Worm (Caenorhabditis elegans) whole organism, young adult: Measurements from ENCODE around the gene F16B12.1.

ENCODE experiments used
- B0035.1 ChIP-seq: sonication (generic microtip); optimal IDR thresholded peaks from 2 replicates; lab custom pipeline; 2016; ENCODE audit warnings: missing genetic modification characterization, mild to moderate bottlenecking, missing compliant biosample characterization, missing genotype, missing genetic modification reagents
- B0261.1 ChIP-seq: sonication (generic microtip); optimal IDR thresholded peaks from 2 replicates; lab custom pipeline; 2016; ENCODE audit warnings: mild to moderate bottlenecking, missing genetic modification characterization, moderate library complexity, missing compliant biosample characterization
- C06A6.2 ChIP-seq: fragments of 200-800 bp; sonication (Bioruptor generic); conservative IDR thresholded peaks from 2 replicates; pipeline ENCODE4 v1.3.6; 2022; ENCODE audit warnings: missing genetic modification characterization, missing compliant biosample characterization
- D2030.7 ChIP-seq: fragments of 200-800 bp; sonication (Bioruptor generic); IDR thresholded peaks from 2 replicates; pipeline ENCODE4 v1.3.6; 2022; ENCODE audit warnings: missing genetic modification reagents, missing genetic modification characterization, missing compliant biosample characterization
- F23B12.7 ChIP-seq: sonication (generic microtip); optimal IDR thresholded peaks from 2 replicates; lab custom pipeline; 2017; ENCODE audit warnings: missing genetic modification characterization, mild to moderate bottlenecking, missing compliant biosample characterization, antibody characterized with exemption, moderate library complexity; ENCODE audit not compliant: insufficient read depth
- F33H1.4 ChIP-seq: fragments of 200-800 bp; sonication (Bioruptor generic); IDR thresholded peaks from 2 replicates; pipeline ENCODE4 v1.3.6; 2022; ENCODE audit warnings: missing genetic modification reagents, missing genetic modification characterization, missing compliant biosample characterization
- F57A8.1 ChIP-seq: fragments of 200-800 bp; sonication (Bioruptor generic); optimal IDR thresholded peaks from 2 replicates; lab custom pipeline; 2018; ENCODE audit warnings: mild to moderate bottlenecking, missing genetic modification characterization, moderate library complexity, missing compliant biosample characterization
- F57C9.4 ChIP-seq: sonication (generic microtip); optimal IDR thresholded peaks from 2 replicates; lab custom pipeline; 2017; ENCODE audit warnings: mild to moderate bottlenecking, missing genetic modification characterization, missing compliant biosample characterization
- K11D2.4 ChIP-seq: fragments of 200-800 bp; sonication (Bioruptor generic); IDR thresholded peaks from 2 replicates; pipeline ENCODE4 v1.3.6; 2022; ENCODE audit warnings: missing genetic modification reagents, missing genetic modification characterization, missing compliant biosample characterization
- T07F8.4 ChIP-seq: sonication (generic microtip); optimal IDR thresholded peaks from 2 replicates; lab custom pipeline; 2016; ENCODE audit warnings: mild to moderate bottlenecking, missing genetic modification characterization, moderate library complexity, missing compliant biosample characterization
- Y56A3A.18 ChIP-seq: fragments of 200-800 bp; sonication (Bioruptor generic); IDR thresholded peaks from 2 replicates; pipeline ENCODE4 v1.3.6; 2022; ENCODE audit warnings: missing genetic modification reagents, missing genetic modification characterization, missing compliant biosample characterization
- Y67H2A.10 ChIP-seq: fragments of 200-800 bp; sonication (Bioruptor generic); conservative IDR thresholded peaks from 2 replicates; pipeline ENCODE4 v1.3.6; 2022; ENCODE audit warnings: missing genetic modification reagents, missing genetic modification characterization, missing compliant biosample characterization
- ama-1 ChIP-seq, 3 experiments: fragments of 150-350 bp in 1 of 3; sonication (generic microtip) in 2 of 3; optimal IDR thresholded peaks; 2 replicates each; lab custom pipeline; 2014 to 2018; ENCODE audit warnings: missing biosample characterization in 2 of 3, missing genetic modification characterization in 2 of 3, missing genetic modification reagents in 2 of 3
- bed-2 ChIP-seq: fragments of 200-800 bp; sonication (Bioruptor generic); IDR thresholded peaks from 2 replicates; pipeline ENCODE4 v1.3.6; 2022; ENCODE audit warnings: missing genetic modification reagents, missing genetic modification characterization, missing compliant biosample characterization
- ceh-40 ChIP-seq: fragments of 200-800 bp; sonication (Bioruptor generic); IDR thresholded peaks from 2 replicates; pipeline ENCODE4 v1.3.6; 2022; ENCODE audit warnings: missing genetic modification characterization, missing compliant biosample characterization
- die-1 ChIP-seq: sonication (generic microtip); optimal IDR thresholded peaks from 2 replicates; lab custom pipeline; 2016; ENCODE audit warnings: missing genotype, mild to moderate bottlenecking, missing genetic modification characterization, missing compliant biosample characterization
- dpff-1 ChIP-seq: sonication (generic microtip); optimal IDR thresholded peaks from 2 replicates; lab custom pipeline; 2017; ENCODE audit warnings: mild to moderate bottlenecking, missing genetic modification characterization, missing compliant biosample characterization
- dpl-1 ChIP-seq: fragments of 150-350 bp; optimal IDR thresholded peaks from 2 replicates; lab custom pipeline; 2014; ENCODE audit warnings: missing biosample characterization, missing genetic modification reagents, missing genetic modification characterization
- egrh-3 ChIP-seq: fragments of 200-800 bp; sonication (Bioruptor generic); IDR thresholded peaks from 2 replicates; pipeline ENCODE4 v1.3.6; 2022; ENCODE audit warnings: missing genetic modification reagents, missing genetic modification characterization, missing compliant biosample characterization
- him-1 ChIP-seq: sonication (generic microtip); optimal IDR thresholded peaks from 2 replicates; lab custom pipeline; 2016; ENCODE audit warnings: missing genotype, missing genetic modification reagents, missing genetic modification characterization, missing compliant biosample characterization
- hlh-12 ChIP-seq: sonication (generic microtip); optimal IDR thresholded peaks from 2 replicates; lab custom pipeline; 2016; ENCODE audit warnings: missing genetic modification characterization, missing compliant biosample characterization
- hlh-26 ChIP-seq: fragments of 200-800 bp; sonication (Bioruptor generic); conservative IDR thresholded peaks from 2 replicates; pipeline ENCODE4 v1.3.6; 2022; ENCODE audit warnings: missing genetic modification reagents, missing genetic modification characterization, missing compliant biosample characterization
- hmg-20 ChIP-seq: fragments of 200-800 bp; sonication (Bioruptor generic); IDR thresholded peaks from 2 replicates; pipeline ENCODE4 v1.3.6; 2022; ENCODE audit warnings: missing genetic modification reagents, missing genetic modification characterization, missing compliant biosample characterization
- hrde-1 ChIP-seq: sonication (generic microtip); optimal IDR thresholded peaks from 2 replicates; lab custom pipeline; 2016; ENCODE audit warnings: missing genetic modification characterization, mild to moderate bottlenecking, missing compliant biosample characterization, moderate library complexity, missing genotype, missing genetic modification reagents, borderline replicate concordance
- hsf-1 ChIP-seq: fragments of 200-800 bp; sonication (Bioruptor generic); IDR thresholded peaks from 2 replicates; pipeline ENCODE4 v1.3.6; 2022; ENCODE audit warnings: missing genetic modification reagents, missing genetic modification characterization, missing compliant biosample characterization
- lin-26 ChIP-seq: fragments of 200-800 bp; sonication (Bioruptor generic); IDR thresholded peaks from 2 replicates; pipeline ENCODE4 v1.3.6; 2022; ENCODE audit warnings: missing genetic modification reagents, missing genetic modification characterization, missing compliant biosample characterization
- lir-1 ChIP-seq: fragments of 200-800 bp; sonication (Bioruptor generic); conservative IDR thresholded peaks from 2 replicates; pipeline ENCODE4 v1.3.6; 2022; ENCODE audit warnings: missing genetic modification reagents, missing genetic modification characterization, missing compliant biosample characterization
- mes-4 ChIP-seq: sonication (generic microtip); optimal IDR thresholded peaks from 2 replicates; lab custom pipeline; 2016; ENCODE audit warnings: missing genotype, missing genetic modification characterization, missing compliant biosample characterization
- nfyb-1 ChIP-seq: fragments of 200-800 bp; sonication (Bioruptor generic); IDR thresholded peaks from 2 replicates; pipeline ENCODE4 v1.3.6; 2022; ENCODE audit warnings: missing genetic modification reagents, missing genetic modification characterization, missing compliant biosample characterization
- nhr-27 ChIP-seq: fragments of 200-800 bp; sonication (Bioruptor generic); optimal IDR thresholded peaks from 2 replicates; lab custom pipeline; 2018; ENCODE audit warnings: mild to moderate bottlenecking, missing genetic modification characterization, moderate library complexity, missing compliant biosample characterization
- nhr-80 ChIP-seq: sonication (generic microtip); optimal IDR thresholded peaks from 2 replicates; lab custom pipeline; 2016; ENCODE audit warnings: missing genetic modification characterization, missing compliant biosample characterization
- pbrm-1 ChIP-seq: fragments of 200-800 bp; sonication (Bioruptor generic); IDR thresholded peaks from 2 replicates; pipeline ENCODE4 v1.3.6; 2022; ENCODE audit warnings: missing genetic modification reagents, missing genetic modification characterization, missing compliant biosample characterization
- rcor-1 ChIP-seq: fragments of 200-800 bp; sonication (Bioruptor generic); IDR thresholded peaks from 2 replicates; pipeline ENCODE4 v1.3.6; 2022; ENCODE audit warnings: missing genetic modification reagents, missing genetic modification characterization, missing compliant biosample characterization
- repo-1 ChIP-seq: sonication (generic microtip); optimal IDR thresholded peaks from 2 replicates; lab custom pipeline; 2017; ENCODE audit warnings: mild to moderate bottlenecking, missing genetic modification characterization, missing compliant biosample characterization
- sea-2 ChIP-seq: fragments of 200-800 bp; sonication (Bioruptor generic); IDR thresholded peaks from 2 replicates; pipeline ENCODE4 v1.3.6; 2022; ENCODE audit warnings: missing genetic modification characterization, missing compliant biosample characterization
- snpc-4 ChIP-seq, 5 experiments: fragments of 150-350 bp in 1 of 5; sonication (generic microtip) in 4 of 5; optimal IDR thresholded peaks; 2 replicates each; lab custom pipeline; 2014 to 2018; ENCODE audit warnings: missing genetic modification characterization in 5 of 5, missing biosample characterization in 3 of 5, antibody characterized with exemption in 2 of 5, mild to moderate bottlenecking in 2 of 5, missing compliant biosample characterization in 2 of 5, missing genotype in 2 of 5, moderate library complexity in 2 of 5, missing genetic modification reagents in 1 of 5
- somi-1 ChIP-seq: fragments of 200-800 bp; sonication (Bioruptor generic); optimal IDR thresholded peaks from 2 replicates; lab custom pipeline; 2018; ENCODE audit warnings: mild to moderate bottlenecking, missing genetic modification characterization, missing compliant biosample characterization
- sptf-2 ChIP-seq: fragments of 200-800 bp; sonication (Bioruptor generic); optimal IDR thresholded peaks from 2 replicates; lab custom pipeline; 2018; ENCODE audit warnings: mild to moderate bottlenecking, missing genetic modification characterization, missing compliant biosample characterization
- tbp1 ChIP-seq: fragments of 200-800 bp; sonication (Bioruptor generic); optimal IDR thresholded peaks from 2 replicates; lab custom pipeline; 2018; ENCODE audit warnings: mild to moderate bottlenecking, missing genetic modification characterization, missing compliant biosample characterization
- tlf-1 ChIP-seq: fragments of 200-800 bp; sonication (Bioruptor generic); optimal IDR thresholded peaks from 2 replicates; lab custom pipeline; 2018; ENCODE audit warnings: mild to moderate bottlenecking, missing genetic modification characterization, missing compliant biosample characterization
- unc-130 ChIP-seq: sonication (generic microtip); optimal IDR thresholded peaks from 2 replicates; lab custom pipeline; 2016; ENCODE audit warnings: missing genetic modification reagents, missing genetic modification characterization, missing compliant biosample characterization
- xnd-1 ChIP-seq: sonication (generic microtip); optimal IDR thresholded peaks from 2 replicates; lab custom pipeline; 2016; ENCODE audit warnings: missing genotype, missing genetic modification reagents, missing genetic modification characterization, missing compliant biosample characterization
- zim-3 ChIP-seq: sonication (generic microtip); optimal IDR thresholded peaks from 2 replicates; lab custom pipeline; 2017; ENCODE audit warnings: mild to moderate bottlenecking, missing genetic modification characterization, moderate library complexity, missing compliant biosample characterization
- ztf-25 ChIP-seq: fragments of 200-800 bp; sonication (Bioruptor generic); IDR thresholded peaks from 2 replicates; pipeline ENCODE4 v1.3.6; 2022; ENCODE audit warnings: missing genetic modification reagents, missing genetic modification characterization, missing compliant biosample characterization
- ztf-26 ChIP-seq: sonication (generic microtip); optimal IDR thresholded peaks from 2 replicates; lab custom pipeline; 2017; ENCODE audit warnings: missing genetic modification characterization, missing compliant biosample characterization
- ztf-28 ChIP-seq: fragments of 200-800 bp; sonication (Bioruptor generic); IDR thresholded peaks from 2 replicates; pipeline ENCODE4 v1.3.6; 2022; ENCODE audit warnings: missing genetic modification reagents, missing genetic modification characterization, missing compliant biosample characterization

Gene F16B12.1

DNA sequence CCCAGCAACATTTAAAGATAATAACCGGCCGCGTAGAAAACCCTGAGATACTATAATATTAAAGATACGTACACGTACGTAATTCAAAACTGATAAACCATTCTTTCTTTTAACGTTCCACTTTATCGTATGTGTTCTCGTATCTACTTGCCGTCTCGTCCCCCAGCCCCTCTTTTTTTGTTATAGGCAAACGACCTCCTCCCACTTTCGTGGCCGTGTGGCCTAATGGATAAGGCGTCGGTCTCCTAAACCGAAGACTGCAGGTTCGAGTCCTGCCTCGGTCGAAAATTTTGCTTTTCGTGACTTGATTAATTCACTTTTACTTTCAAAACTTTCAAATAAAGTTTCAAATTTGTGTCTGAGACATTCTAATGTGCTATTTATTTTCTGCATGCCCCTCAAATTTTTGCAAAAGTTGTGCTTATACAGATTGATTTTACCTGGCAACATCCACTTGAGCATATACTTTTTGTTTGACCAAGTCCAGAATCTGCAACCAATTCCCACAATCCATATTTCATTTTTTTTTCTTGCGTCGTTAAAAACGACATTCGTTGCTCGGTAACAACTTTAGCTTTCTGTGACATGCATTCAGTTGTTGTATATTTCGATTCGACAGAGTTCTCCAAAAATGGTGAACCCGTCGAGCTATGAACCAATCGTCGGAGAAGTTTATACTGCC, 30.3 kb downstream of the F16B12.1 start, which contains the start of gene F28H6.7:
Gene F28H6.7, plus strand, starts transcription at position 632 of the 682 bp plus-strand sequence.
- no peak for TF ChIP-seq F33H1.4 (GFP tag; lab: Robert Waterston, UW)
- peak; percentile 35 for TF ChIP-seq ztf-26 (tag; lab: Kevin White, UChicago)
- TF ChIP-seq ama-1 (optimal IDR thresholded peaks at IDR 0.05; lab: Kevin White, UChicago) = no peak
- peak in 1 of 2 experiments; percentile 15 for TF ChIP-seq ama-1 (GFP tag; optimal IDR thresholded peaks at IDR 0.05; lab: Kevin White, UChicago)
- peak; percentile 65 for TF ChIP-seq snpc-4 (GFP tag; optimal IDR thresholded peaks at IDR 0.05; lab: Kevin White, UChicago)
- peak in 2 of 4 experiments; percentile 59 to 74 for TF ChIP-seq snpc-4 (tag; optimal IDR thresholded peaks at IDR 0.05; lab: Kevin White, UChicago)
- TF ChIP-seq ceh-40 (GFP tag; lab: Robert Waterston, UW) = 0 out of 2 replicates have a peak, but pooled peaks have one; percentile 73
- peak; percentile 8 for TF ChIP-seq hrde-1 (tag; lab: Kevin White, UChicago)
- no peak for TF ChIP-seq hsf-1 (GFP tag; lab: Robert Waterston, UW)
- TF ChIP-seq him-1 = peak; percentile 82
- no peak for TF ChIP-seq sea-2 (GFP tag; lab: Robert Waterston, UW)
- peak; percentile 76; the same call in 1 of the 2 replicates for TF ChIP-seq hmg-20 (GFP tag; lab: Robert Waterston, UW)
- TF ChIP-seq bed-2 (GFP tag; lab: Robert Waterston, UW) = no peak
- TF ChIP-seq egrh-3 (GFP tag; lab: Robert Waterston, UW) = peak; percentile 27; the same call in 1 of the 2 replicates
- peak; percentile 49 for TF ChIP-seq hlh-12 (tag; lab: Kevin White, UChicago)
- peak; percentile 79 for TF ChIP-seq pbrm-1 (GFP tag; lab: Robert Waterston, UW)
- peak; percentile 74; the same call in 1 of the 2 replicates for TF ChIP-seq nfyb-1 (GFP tag; lab: Robert Waterston, UW)
- peak; percentile 79; the same call in 1 of the 2 replicates for TF ChIP-seq Y56A3A.18 (GFP tag; lab: Robert Waterston, UW)
- TF ChIP-seq unc-130 = peak; percentile 32
- no peak for TF ChIP-seq dpff-1
- TF ChIP-seq die-1 (tag; lab: Kevin White, UChicago) = peak; percentile 82
- TF ChIP-seq repo-1 (tag; lab: Kevin White, UChicago) = peak; percentile 50
- no peak for TF ChIP-seq zim-3 (tag; lab: Kevin White, UChicago)
- TF ChIP-seq mes-4 = no peak
- TF ChIP-seq ztf-28 (GFP tag; lab: Robert Waterston, UW) = peak; percentile 61; the same call in 1 of the 2 replicates
- peak; percentile 21 for TF ChIP-seq nhr-80 (tag; lab: Kevin White, UChicago)
- peak; percentile 31 for TF ChIP-seq somi-1 (GFP tag; lab: Kevin White, UChicago)
- TF ChIP-seq hlh-26 (GFP tag; lab: Robert Waterston, UW) = no peak
- no peak for TF ChIP-seq sptf-2 (GFP tag; lab: Kevin White, UChicago)
- no peak for TF ChIP-seq C06A6.2 (GFP tag; lab: Robert Waterston, UW)
- TF ChIP-seq T07F8.4 (tag; lab: Kevin White, UChicago) = peak; percentile 41
- TF ChIP-seq dpl-1 (GFP tag; lab: Kevin White, UChicago) = no peak
- no peak; the same call in none of the 2 replicates for TF ChIP-seq D2030.7 (GFP tag; lab: Robert Waterston, UW)
- peak; percentile 70 for TF ChIP-seq F23B12.7
- no peak for TF ChIP-seq F57A8.1
- no peak for TF ChIP-seq K11D2.4 (GFP tag; lab: Robert Waterston, UW)
- peak; percentile 48 for TF ChIP-seq nhr-27 (tag; lab: Kevin White, UChicago)
- TF ChIP-seq tlf-1 (GFP tag; lab: Kevin White, UChicago) = no peak
- TF ChIP-seq B0261.1 (tag; lab: Kevin White, UChicago) = peak; percentile 88
- TF ChIP-seq rcor-1 (GFP tag; lab: Robert Waterston, UW) = 0 out of 2 replicates have a peak, but pooled peaks have one; percentile 39
- peak; percentile 93 for TF ChIP-seq lin-26 (GFP tag; lab: Robert Waterston, UW)
- no peak for TF ChIP-seq F57C9.4
- TF ChIP-seq xnd-1 = no peak
- TF ChIP-seq tbp1 = peak; percentile 97
- TF ChIP-seq Y67H2A.10 (GFP tag; lab: Robert Waterston, UW) = no peak
- 0 out of 2 replicates have a peak, but pooled peaks have one; percentile 65 for TF ChIP-seq ztf-25 (GFP tag; lab: Robert Waterston, UW)
- peak; percentile 49 for TF ChIP-seq B0035.1
- TF ChIP-seq lir-1 (GFP tag; lab: Robert Waterston, UW) = no peak
